Fruit fly (Drosophila melanogaster) whole organism, embryonic: ENCODE results near the gene Trm1.

ENCODE experiments used
- Aef1 ChIP-seq: fragments of 200-800 bp; sonication (Bioruptor generic); IDR thresholded peaks from 3 replicates; pipeline ENCODE4 v1.3.6; 2022; ENCODE audit warnings: missing biosample characterization, missing genetic modification characterization
- B-H1 ChIP-seq: fragments of 200-800 bp; sonication (Bioruptor generic); IDR thresholded peaks from 3 replicates; pipeline ENCODE4 v1.3.6; 2022; ENCODE audit warnings: missing biosample characterization, missing genetic modification characterization
- CG11695 ChIP-seq: fragments of 200-800 bp; sonication (Bioruptor generic); IDR thresholded peaks from 3 replicates; pipeline ENCODE4 v1.3.6; 2022; ENCODE audit warnings: missing biosample characterization, missing genetic modification characterization
- CG13287 ChIP-seq: fragments of 200-800 bp; sonication (Bioruptor generic); IDR thresholded peaks from 2 replicates; pipeline ENCODE4 v1.3.6; 2022; ENCODE audit warnings: missing biosample characterization, missing genetic modification characterization; ENCODE audit not compliant: partially characterized antibody
- CG14965 ChIP-seq: fragments of 200-800 bp; sonication (Bioruptor generic); optimal IDR thresholded peaks from 2 replicates; lab custom pipeline; 2016; ENCODE audit warnings: missing biosample characterization, missing genetic modification characterization, borderline replicate concordance
- CG17186 ChIP-seq: fragments of 200-800 bp; sonication (Bioruptor generic); optimal IDR thresholded peaks from 3 replicates; lab custom pipeline; 2017; ENCODE audit warnings: missing biosample characterization, missing genetic modification reagents, missing genetic modification characterization
- CG2199 ChIP-seq: fragments of 200-800 bp; sonication (Bioruptor generic); IDR thresholded peaks from 3 replicates; pipeline ENCODE4 v1.3.6; 2022; ENCODE audit warnings: missing biosample characterization, missing genetic modification characterization
- CG30403 ChIP-seq: fragments of 200-800 bp; sonication (Bioruptor generic); optimal IDR thresholded peaks from 3 replicates; lab custom pipeline; 2016; ENCODE audit warnings: missing biosample characterization, missing genetic modification characterization
- CG32532 ChIP-seq: fragments of 200-800 bp; sonication (Bioruptor generic); IDR thresholded peaks from 2 replicates; pipeline ENCODE4 v1.3.6; 2022; ENCODE audit warnings: missing biosample characterization, missing genetic modification characterization
- CG3726 ChIP-seq: fragments of 200-800 bp; sonication (Bioruptor generic); IDR thresholded peaks from 3 replicates; pipeline ENCODE4, ENCODE4 v1.3.6; 2022; ENCODE audit warnings: missing biosample characterization, missing genetic modification characterization
- CG5245 ChIP-seq: fragments of 200-800 bp; sonication (Bioruptor generic); optimal IDR thresholded peaks from 3 replicates; lab custom pipeline; 2016; ENCODE audit warnings: missing biosample characterization, missing genetic modification characterization
- CG6254 ChIP-seq: fragments of 200-800 bp; sonication (Bioruptor generic); optimal IDR thresholded peaks from 3 replicates; lab custom pipeline; 2017; ENCODE audit warnings: mild to moderate bottlenecking, missing biosample characterization, missing genetic modification reagents, missing genetic modification characterization
- CG6683 ChIP-seq: fragments of 200-800 bp; sonication (Bioruptor generic); optimal IDR thresholded peaks from 2 replicates; lab custom pipeline; 2017; ENCODE audit warnings: missing biosample characterization, mild to moderate bottlenecking, missing genetic modification characterization, missing genetic modification reagents
- CG7271 ChIP-seq: fragments of 200-800 bp; sonication (Bioruptor generic); optimal IDR thresholded peaks from 2 replicates; lab custom pipeline; 2018; ENCODE audit warnings: missing biosample characterization, mild to moderate bottlenecking, missing genetic modification characterization, moderate library complexity
- CG7987 ChIP-seq: fragments of 200-800 bp; sonication (Bioruptor generic); optimal IDR thresholded peaks from 2 replicates; lab custom pipeline; 2018; ENCODE audit warnings: missing biosample characterization, mild to moderate bottlenecking, missing genetic modification characterization, moderate library complexity
- CG8290 ChIP-seq, 3 experiments: fragments of 200-800 bp; sonication (Bioruptor generic); optimal IDR thresholded peaks; 2 replicates each; lab custom pipeline; 2016 to 2019; ENCODE audit warnings: missing biosample characterization in 3 of 3, missing genetic modification characterization in 3 of 3, mild to moderate bottlenecking in 2 of 3, moderate library complexity in 1 of 3
- Dp ChIP-seq: fragments of 200-800 bp; sonication (Bioruptor generic); optimal IDR thresholded peaks from 2 replicates; lab custom pipeline; 2018; ENCODE audit warnings: missing biosample characterization, mild to moderate bottlenecking, missing genetic modification characterization, moderate library complexity
- Drgx ChIP-seq: fragments of 200-800 bp; sonication (Bioruptor generic); IDR thresholded peaks from 2 replicates; pipeline ENCODE4 v1.3.6; 2022; ENCODE audit warnings: missing biosample characterization, missing genetic modification characterization
- E2f2 ChIP-seq: fragments of 200-800 bp; sonication (Bioruptor generic); IDR thresholded peaks from 2 replicates; pipeline ENCODE4 v1.3.6; 2022; ENCODE audit warnings: missing biosample characterization, missing genetic modification characterization
- Eip74EF ChIP-seq, 2 experiments: fragments of 200-800 bp in 1 of 2; fragments of >200 bp in 1 of 2; sonication (Bioruptor generic) in 1 of 2; optimal IDR thresholded peaks; 2 replicates each; lab custom pipeline; 2017 to 2019; ENCODE audit warnings: missing biosample characterization in 2 of 2, missing genetic modification characterization in 2 of 2, mild to moderate bottlenecking in 1 of 2, moderate library complexity in 1 of 2
- Fer1 ChIP-seq: fragments of 200-800 bp; sonication (Bioruptor generic); optimal IDR thresholded peaks from 2 replicates; lab custom pipeline; 2017; ENCODE audit warnings: missing biosample characterization, mild to moderate bottlenecking, missing genetic modification characterization
- HmgZ ChIP-seq: fragments of 200-800 bp; sonication (Bioruptor generic); optimal IDR thresholded peaks from 2 replicates; lab custom pipeline; 2018; ENCODE audit warnings: missing biosample characterization, mild to moderate bottlenecking, missing genetic modification characterization
- Hmx ChIP-seq: fragments of 200-800 bp; sonication (Bioruptor generic); optimal IDR thresholded peaks from 2 replicates; lab custom pipeline; 2016; ENCODE audit warnings: missing biosample characterization, missing genetic modification characterization
- Med ChIP-seq: fragments of 200-800 bp; sonication (Bioruptor generic); peaks from one replicate; lab custom pipeline; 2016; ENCODE audit warnings: missing biosample characterization, missing genetic modification characterization, mild to moderate bottlenecking, inconsistent platforms, moderate library complexity
- Meics ChIP-seq: fragments of 200-800 bp; sonication (Bioruptor generic); optimal IDR thresholded peaks from 2 replicates; lab custom pipeline; 2017; ENCODE audit warnings: missing biosample characterization, mild to moderate bottlenecking, missing genetic modification characterization
- Sox100B ChIP-seq: fragments of 200-800 bp; sonication (Bioruptor generic); optimal IDR thresholded peaks from 3 replicates; lab custom pipeline; 2018; ENCODE audit warnings: missing biosample characterization, mild to moderate bottlenecking, missing genetic modification characterization
- amos ChIP-seq: fragments of 200-800 bp; sonication (Bioruptor generic); IDR thresholded peaks from 2 replicates; pipeline ENCODE4 v1.3.6; 2022; ENCODE audit warnings: missing biosample characterization, missing genetic modification characterization; ENCODE audit not compliant: partially characterized antibody
- ase ChIP-seq: fragments of 200-800 bp; sonication (Bioruptor generic); IDR thresholded peaks from 3 replicates; pipeline ENCODE4 v1.3.6; 2022; ENCODE audit warnings: missing biosample characterization, missing genetic modification characterization
- ato ChIP-seq: fragments of 200-800 bp; sonication (Bioruptor generic); IDR thresholded peaks from 2 replicates; pipeline ENCODE4 v1.3.6; 2022; ENCODE audit warnings: missing biosample characterization, missing genetic modification characterization; ENCODE audit not compliant: partially characterized antibody
- btn ChIP-seq: fragments of 200-800 bp; sonication (Bioruptor generic); optimal IDR thresholded peaks from 2 replicates; lab custom pipeline; 2016; ENCODE audit warnings: missing biosample characterization, missing genetic modification characterization
- fd64A ChIP-seq: fragments of 200-800 bp; sonication (Bioruptor generic); optimal IDR thresholded peaks from 3 replicates; lab custom pipeline; 2018; ENCODE audit warnings: missing biosample characterization, mild to moderate bottlenecking, missing genetic modification characterization
- gro ChIP-seq: fragments of 200-800 bp; sonication (Bioruptor generic); optimal IDR thresholded peaks from 2 replicates; lab custom pipeline; 2016; ENCODE audit warnings: missing biosample characterization, missing genetic modification characterization
- ham ChIP-seq: fragments of 200-800 bp; sonication (Bioruptor generic); IDR thresholded peaks from 2 replicates; pipeline ENCODE4 v1.3.6; 2022; ENCODE audit warnings: missing biosample characterization, missing genetic modification characterization
- insv ChIP-seq, 2 experiments: fragments of 200-800 bp; sonication (Bioruptor generic); optimal IDR thresholded peaks; 3 replicates each; lab custom pipeline; 2016 to 2018; ENCODE audit warnings: missing biosample characterization in 2 of 2, missing genetic modification characterization in 2 of 2
- prd ChIP-seq, 3 experiments: fragments of >200 bp in 2 of 3; fragments of 200-800 bp in 1 of 3; sonication (Bioruptor generic) in 1 of 3; optimal IDR thresholded peaks in 2 of 3; IDR thresholded peaks in 1 of 3; 2 replicates in 2 of 3; 3 replicates in 1 of 3; pipeline versions ENCODE4 v1.3.6 to Lab custom; 2017 to 2022; ENCODE audit warnings: missing biosample characterization in 1 of 3, missing genetic modification characterization in 1 of 3
- pum ChIP-seq: fragments of 200-800 bp; sonication (Bioruptor generic); optimal IDR thresholded peaks from 2 replicates; lab custom pipeline; 2016; ENCODE audit warnings: missing biosample characterization, missing genetic modification characterization
- rib ChIP-seq: fragments of 200-800 bp; sonication (Bioruptor generic); IDR thresholded peaks from 2 replicates; pipeline ENCODE4 v1.3.6; 2022; ENCODE audit warnings: missing biosample characterization, missing genetic modification characterization
- sim ChIP-seq: fragments of 200-800 bp; sonication (Bioruptor generic); IDR thresholded peaks from 2 replicates; pipeline ENCODE4 v1.3.6; 2022; ENCODE audit warnings: missing biosample characterization, missing genetic modification characterization
- so ChIP-seq: fragments of 200-800 bp; sonication (Bioruptor generic); IDR thresholded peaks from 3 replicates; pipeline ENCODE4 v1.3.6; 2022; ENCODE audit warnings: missing biosample characterization, missing genetic modification characterization
- stwl ChIP-seq: fragments of 200-800 bp; sonication (Bioruptor generic); optimal IDR thresholded peaks from 3 replicates; lab custom pipeline; 2018; ENCODE audit warnings: missing biosample characterization, mild to moderate bottlenecking, missing genetic modification characterization, moderate library complexity
- sug ChIP-seq: fragments of 200-800 bp; optimal IDR thresholded peaks from 2 replicates; lab custom pipeline; 2019; ENCODE audit warnings: missing biosample characterization, mild to moderate bottlenecking, missing genetic modification characterization, moderate library complexity
- tll ChIP-seq, 2 experiments: fragments of 200-800 bp in 1 of 2; fragments of >200 bp in 1 of 2; sonication (Bioruptor generic) in 1 of 2; optimal IDR thresholded peaks; 2 replicates each; lab custom pipeline; 2017 to 2019; ENCODE audit warnings: missing biosample characterization in 2 of 2, missing genetic modification characterization in 2 of 2, mild to moderate bottlenecking in 1 of 2, moderate library complexity in 1 of 2
- trem ChIP-seq: fragments of 200-800 bp; optimal IDR thresholded peaks from 3 replicates; lab custom pipeline; 2019; ENCODE audit warnings: missing biosample characterization, mild to moderate bottlenecking, missing genetic modification characterization, moderate library complexity
- twi ChIP-seq: fragments of 200-800 bp; optimal IDR thresholded peaks from 2 replicates; lab custom pipeline; 2019; ENCODE audit warnings: missing biosample characterization, mild to moderate bottlenecking, missing genetic modification characterization, moderate library complexity
- unpg ChIP-seq: fragments of 200-800 bp; sonication (Bioruptor generic); optimal IDR thresholded peaks from 3 replicates; lab custom pipeline; 2018; ENCODE audit warnings: missing biosample characterization, mild to moderate bottlenecking, missing genetic modification characterization, moderate library complexity
- zfh1 ChIP-seq: fragments of 200-800 bp; sonication (Bioruptor generic); IDR thresholded peaks from 3 replicates; pipeline ENCODE4 v1.3.6; 2022; ENCODE audit warnings: missing biosample characterization, missing genetic modification characterization

Trm1 gene

dm6 chr2L:12453192-12453800, 25.5 kb downstream of the Trm1 start, which contains the start of gene CG5418 (continued):
- TF ChIP-seq CG5245 (GFP tag; lab: Kevin White, UChicago): no peak
- TF ChIP-seq sim (GFP tag; lab: Robert Waterston, UW): no peak
- no peak for TF ChIP-seq prd (optimal IDR thresholded peaks at IDR 0.05; lab: Kevin White, UChicago)
- TF ChIP-seq prd (GFP tag; IDR thresholded peaks at IDR 0.05; lab: Robert Waterston, UW): no peak

dm6 chr2L:12455049-12455448, 27.2 kb downstream of the Trm1 start:
- TF ChIP-seq CG30403 (GFP tag; lab: Kevin White, UChicago) (no peak), Dp (GFP tag; lab: Kevin White, UChicago) (peak; percentile 16), so (GFP tag; lab: Robert Waterston, UW) (no peak), stwl (tag; lab: Kevin White, UChicago) (peak; percentile 63), btn (GFP tag; lab: Kevin White, UChicago) (no peak), CG8290 (GFP tag; optimal IDR thresholded peaks at IDR 0.05; lab: Kevin White, UChicago) (no peak), CG8290 (tag; optimal IDR thresholded peaks at IDR 0.05; lab: Kevin White, UChicago) (peak in 1 of 2 experiments; percentile 9), CG7271 (tag; lab: Kevin White, UChicago) (no peak), HmgZ (tag; lab: Kevin White, UChicago) (peak; percentile 67), trem (no peak), Med (GFP tag; lab: Kevin White, UChicago) (no peak), fd64A (GFP tag; lab: Kevin White, UChicago) (no peak), CG7987 (no peak), Sox100B (GFP tag; lab: Kevin White, UChicago) (no peak), zfh1 (GFP tag; lab: Robert Waterston, UW) (no peak), amos (GFP tag; lab: Robert Waterston, UW) (peak; percentile 42; the same call in 1 of the 2 replicates), CG32532 (GFP tag; lab: Robert Waterston, UW) (no peak), Fer1 (GFP tag; lab: Kevin White, UChicago) (no peak), sug (tag; lab: Kevin White, UChicago) (no peak), Hmx (GFP tag; lab: Kevin White, UChicago) (no peak), CG3726 (GFP tag; lab: Robert Waterston, UW) (no peak), unpg (no peak), pum (no peak), ham (GFP tag; lab: Robert Waterston, UW) (no peak), CG13287 (GFP tag; lab: Robert Waterston, UW) (0 out of 2 replicates have a peak, but pooled peaks have one; percentile 26), insv (GFP tag; optimal IDR thresholded peaks at IDR 0.05; lab: Kevin White, UChicago) (peak in 1 of 2 experiments; percentile 71), tll (GFP tag; optimal IDR thresholded peaks at IDR 0.05; lab: Kevin White, UChicago) (peak in 1 of 2 experiments; percentile 3), CG6683 (GFP tag; lab: Kevin White, UChicago) (no peak), ase (GFP tag; lab: Robert Waterston, UW) (no peak), B-H1 (GFP tag; lab: Robert Waterston, UW) (no peak), CG11695 (GFP tag; lab: Robert Waterston, UW) (0 out of 3 replicates have a peak, but pooled peaks have one; percentile 20), gro (GFP tag; lab: Kevin White, UChicago) (peak; percentile 10), Drgx (GFP tag; lab: Robert Waterston, UW) (no peak), E2f2 (GFP tag; lab: Robert Waterston, UW) (peak; percentile 22; the same call in 1 of the 2 replicates), Eip74EF (GFP tag; optimal IDR thresholded peaks at IDR 0.05; lab: Kevin White, UChicago) (no peak), CG14965 (GFP tag; lab: Kevin White, UChicago) (no peak), CG2199 (GFP tag; lab: Robert Waterston, UW) (peak; percentile 74; the same call in 1 of the 3 replicates), Meics (GFP tag; lab: Kevin White, UChicago) (peak; percentile 49), Aef1 (GFP tag; lab: Robert Waterston, UW) (no peak), CG17186 (GFP tag; lab: Kevin White, UChicago) (no peak), CG6254 (GFP tag; lab: Kevin White, UChicago) (no peak), ato (GFP tag; lab: Robert Waterston, UW) (no peak), twi (tag; lab: Kevin White, UChicago) (no peak), rib (GFP tag; lab: Robert Waterston, UW) (no peak)
